Fruit fly (Drosophila melanogaster) Kc167 (cell line): ENCODE measurements around the gene CG43843.

Experiments used
- h ChIP-seq: fragments of >200 bp; optimal IDR thresholded peaks from 3 replicates; lab custom pipeline; 2018; ENCODE audit warnings: missing external identifiers
- insv ChIP-seq: fragments of >200 bp; optimal IDR thresholded peaks from 3 replicates; lab custom pipeline; 2018; ENCODE audit warnings: missing external identifiers
- psq ChIP-seq: fragments of >200 bp; optimal IDR thresholded peaks from 2 replicates; lab custom pipeline; 2017; ENCODE audit warnings: missing external identifiers

dm6 chrX:18440481-18440880, 19.7 kb downstream of the CG43843 start, which contains the start of gene CG32548:
- no peak for TF ChIP-seq h (lab: Kevin White, UChicago)
- no peak for TF ChIP-seq insv (lab: Kevin White, UChicago)
- no peak for TF ChIP-seq psq (lab: Kevin White, UChicago)
